Fruit fly (Drosophila melanogaster): Measurements from ENCODE around the gene CG6790.

Gene CG6790

dm6 chr3R:11582253-11582589, 3.7 kb upstream of the CG6790 start:
- no peak for TF ChIP-seq cnc (optimal IDR thresholded peaks at IDR 0.05)
- TF ChIP-seq CG7101 (tag; optimal IDR thresholded peaks at IDR 0.05) = peak; percentile 75
- TF ChIP-seq tj (GFP tag; optimal IDR thresholded peaks at IDR 0.05) = peak; percentile 34
- TF ChIP-seq Mnt (GFP tag; optimal IDR thresholded peaks at IDR 0.05) = peak; percentile 23
- TF ChIP-seq CG33017 (tag; optimal IDR thresholded peaks at IDR 0.05) = peak; percentile 74
- TF ChIP-seq ovo (GFP tag; optimal IDR thresholded peaks at IDR 0.05) = no peak
- TF ChIP-seq Hr96 (GFP tag; optimal IDR thresholded peaks at IDR 0.05) = peak; percentile 36
- peak; percentile 73 for TF ChIP-seq CG12768 (GFP tag; optimal IDR thresholded peaks at IDR 0.05)
- peak; percentile 59 for TF ChIP-seq CG11617 (GFP tag; optimal IDR thresholded peaks at IDR 0.05)
- TF ChIP-seq CG1620 (GFP tag; optimal IDR thresholded peaks at IDR 0.05) = peak; percentile 6
- TF ChIP-seq toe (GFP tag; optimal IDR thresholded peaks at IDR 0.05) = no peak
- no peak for TF ChIP-seq cic (GFP tag; optimal IDR thresholded peaks at IDR 0.05)
- peak; percentile 83 for TF ChIP-seq bab1 (GFP tag; optimal IDR thresholded peaks at IDR 0.05)
- TF ChIP-seq CG7045 (GFP tag; optimal IDR thresholded peaks at IDR 0.05) = peak; percentile 70
- no peak for TF ChIP-seq pad (GFP tag; optimal IDR thresholded peaks at IDR 0.05)
- TF ChIP-seq Clk (GFP tag; optimal IDR thresholded peaks at IDR 0.05) = peak; percentile 28
- peak; percentile 76 for TF ChIP-seq CG14711 (tag; optimal IDR thresholded peaks at IDR 0.05)
- TF ChIP-seq Crg-1 (GFP tag; optimal IDR thresholded peaks at IDR 0.05) = peak; percentile 23
- TF ChIP-seq CG5204 (GFP tag; optimal IDR thresholded peaks at IDR 0.05) = no peak
- no peak for TF ChIP-seq kay (GFP tag; ENCODE audit: borderline replicate concordance)

dm6 chr3R:11581340-11582252, 3.1 kb upstream of the CG6790 start, which contains the start of gene wkd:
Gene wkd, plus strand, starts transcription at chr3R:11581576.
- no peak for TF ChIP-seq CG5204 (GFP tag; optimal IDR thresholded peaks at IDR 0.05)
- TF ChIP-seq pad (GFP tag; optimal IDR thresholded peaks at IDR 0.05) = peak; percentile 60
- TF ChIP-seq CG12768 (GFP tag; optimal IDR thresholded peaks at IDR 0.05) = no peak
- no peak for TF ChIP-seq CG7101 (tag; optimal IDR thresholded peaks at IDR 0.05)
- no peak for TF ChIP-seq toe (GFP tag; optimal IDR thresholded peaks at IDR 0.05)
- no peak for TF ChIP-seq CG7045 (GFP tag; optimal IDR thresholded peaks at IDR 0.05)
- TF ChIP-seq cic (GFP tag; optimal IDR thresholded peaks at IDR 0.05) = peak; percentile 31
- no peak for TF ChIP-seq CG33017 (tag; optimal IDR thresholded peaks at IDR 0.05)
- TF ChIP-seq CG11617 (GFP tag; optimal IDR thresholded peaks at IDR 0.05) = peak; percentile 7
- peak; percentile 55 for TF ChIP-seq bab1 (GFP tag; optimal IDR thresholded peaks at IDR 0.05)
- peak; percentile 50 for TF ChIP-seq CG1620 (GFP tag; optimal IDR thresholded peaks at IDR 0.05)
- peak; percentile 10 for TF ChIP-seq ovo (GFP tag; optimal IDR thresholded peaks at IDR 0.05)
- peak; percentile 7 for TF ChIP-seq Mnt (GFP tag; optimal IDR thresholded peaks at IDR 0.05)

dm6 chr3R:11571408-11571807, 7.1 kb downstream of the CG6790 start:
- TF ChIP-seq Mnt (GFP tag; optimal IDR thresholded peaks at IDR 0.05) = no peak
- TF ChIP-seq toe (GFP tag; optimal IDR thresholded peaks at IDR 0.05) = no peak
- TF ChIP-seq Clk (GFP tag; optimal IDR thresholded peaks at IDR 0.05) = no peak
- no peak for TF ChIP-seq ovo (GFP tag; optimal IDR thresholded peaks at IDR 0.05)
- TF ChIP-seq CG11617 (GFP tag; optimal IDR thresholded peaks at IDR 0.05) = no peak
- TF ChIP-seq bab1 (GFP tag; optimal IDR thresholded peaks at IDR 0.05) = no peak
- no peak for TF ChIP-seq cic (GFP tag; optimal IDR thresholded peaks at IDR 0.05)
- no peak for TF ChIP-seq CG12768 (GFP tag; optimal IDR thresholded peaks at IDR 0.05)
- no peak for TF ChIP-seq Crg-1 (GFP tag; optimal IDR thresholded peaks at IDR 0.05)
- no peak for TF ChIP-seq CG5204 (GFP tag; optimal IDR thresholded peaks at IDR 0.05)
- no peak for TF ChIP-seq CG7101 (tag; optimal IDR thresholded peaks at IDR 0.05)
- no peak for TF ChIP-seq CG33017 (tag; optimal IDR thresholded peaks at IDR 0.05)
- no peak for TF ChIP-seq cnc (optimal IDR thresholded peaks at IDR 0.05)
- TF ChIP-seq CG1620 (GFP tag; optimal IDR thresholded peaks at IDR 0.05) = no peak
- no peak for TF ChIP-seq CG7045 (GFP tag; optimal IDR thresholded peaks at IDR 0.05)
- TF ChIP-seq tj (GFP tag; optimal IDR thresholded peaks at IDR 0.05) = no peak
- no peak for TF ChIP-seq CG14711 (tag; optimal IDR thresholded peaks at IDR 0.05)
- TF ChIP-seq Hr96 (GFP tag; optimal IDR thresholded peaks at IDR 0.05) = no peak
- TF ChIP-seq kay (GFP tag; ENCODE audit: borderline replicate concordance) = no peak
- TF ChIP-seq pad (GFP tag; optimal IDR thresholded peaks at IDR 0.05) = no peak

dm6 chr3R:11569993-11570392, 8.6 kb downstream of the CG6790 start:
- TF ChIP-seq CG5204 (GFP tag; optimal IDR thresholded peaks at IDR 0.05) (no peak), cic (GFP tag; optimal IDR thresholded peaks at IDR 0.05) (no peak), cnc (optimal IDR thresholded peaks at IDR 0.05) (no peak), CG7101 (tag; optimal IDR thresholded peaks at IDR 0.05) (no peak), Hr96 (GFP tag; optimal IDR thresholded peaks at IDR 0.05) (no peak), CG14711 (tag; optimal IDR thresholded peaks at IDR 0.05) (no peak), Mnt (GFP tag; optimal IDR thresholded peaks at IDR 0.05) (no peak), Crg-1 (GFP tag; optimal IDR thresholded peaks at IDR 0.05) (no peak), CG12768 (GFP tag; optimal IDR thresholded peaks at IDR 0.05) (no peak)

- TF ChIP-seq Hr96 (GFP tag; optimal IDR thresholded peaks at IDR 0.05) = peak; percentile 23
- TF ChIP-seq toe (GFP tag; optimal IDR thresholded peaks at IDR 0.05) = no peak
- TF ChIP-seq CG14711 (tag; optimal IDR thresholded peaks at IDR 0.05) = peak; percentile 26
- peak; percentile 56 for TF ChIP-seq CG11617 (GFP tag; optimal IDR thresholded peaks at IDR 0.05)
- no peak for TF ChIP-seq Crg-1 (GFP tag; optimal IDR thresholded peaks at IDR 0.05)
- TF ChIP-seq tj (GFP tag; optimal IDR thresholded peaks at IDR 0.05) = peak; percentile 41
- peak; percentile 25 for TF ChIP-seq Clk (GFP tag; optimal IDR thresholded peaks at IDR 0.05)
- no peak for TF ChIP-seq CG5204 (GFP tag; optimal IDR thresholded peaks at IDR 0.05)
- TF ChIP-seq CG1620 (GFP tag; optimal IDR thresholded peaks at IDR 0.05) = no peak
- TF ChIP-seq bab1 (GFP tag; optimal IDR thresholded peaks at IDR 0.05) = peak; percentile 36
- TF ChIP-seq cnc (optimal IDR thresholded peaks at IDR 0.05) = peak in 1 of 2 experiments; percentile 75
- TF ChIP-seq pad (GFP tag; optimal IDR thresholded peaks at IDR 0.05) = no peak
- TF ChIP-seq CG33017 (tag; optimal IDR thresholded peaks at IDR 0.05) = peak; percentile 71
- TF ChIP-seq cic (GFP tag; optimal IDR thresholded peaks at IDR 0.05) = peak; percentile 10
- TF ChIP-seq CG12768 (GFP tag; optimal IDR thresholded peaks at IDR 0.05) = peak; percentile 59
- no peak for TF ChIP-seq ovo (GFP tag; optimal IDR thresholded peaks at IDR 0.05)
- TF ChIP-seq Mnt (GFP tag; optimal IDR thresholded peaks at IDR 0.05) = peak; percentile 96
- peak; percentile 50 for TF ChIP-seq CG7101 (tag; optimal IDR thresholded peaks at IDR 0.05)
- TF ChIP-seq CG7045 (GFP tag; optimal IDR thresholded peaks at IDR 0.05) = peak; percentile 37
- TF ChIP-seq kay (GFP tag; ENCODE audit: borderline replicate concordance) = peak; percentile 93
Measured at dm6 chr3R:11568873-11569450, 9.6 kb downstream of the CG6790 start, which contains the start of gene Mrp4. Gene Mrp4, plus strand, starts transcription at chr3R:11569250.
